Worm (Caenorhabditis elegans) whole organism, midembryonic: ENCODE data around the gene aptf-4.

ENCODE experiments used
- T22C8.4 ChIP-seq: fragments of 200-800 bp; sonication (Bioruptor generic); IDR thresholded peaks from 2 replicates; pipeline ENCODE4 v1.3.6; 2022; ENCODE audit warnings: missing genetic modification characterization, missing compliant biosample characterization
- klf-2 ChIP-seq: fragments of 200-800 bp; sonication (Bioruptor generic); conservative IDR thresholded peaks from 2 replicates; pipeline ENCODE4 v1.3.6; 2022; ENCODE audit warnings: missing genetic modification reagents, missing genetic modification characterization, missing compliant biosample characterization
- med-1 ChIP-seq: sonication (generic microtip); optimal IDR thresholded peaks from 2 replicates; lab custom pipeline; 2017; ENCODE audit warnings: missing genetic modification characterization, mild to moderate bottlenecking, missing compliant biosample characterization, antibody characterized with exemption, missing genetic modification reagents; ENCODE audit not compliant: insufficient read depth
- tab-1 ChIP-seq: fragments of 200-800 bp; sonication (Bioruptor generic); IDR thresholded peaks from 2 replicates; pipeline ENCODE4 v1.3.6; 2022; ENCODE audit warnings: missing genetic modification characterization, missing compliant biosample characterization
- ztf-23 ChIP-seq: fragments of 200-800 bp; sonication (Bioruptor generic); IDR thresholded peaks from 2 replicates; pipeline ENCODE4 v1.3.6; 2022; ENCODE audit warnings: missing genetic modification reagents, missing genetic modification characterization, missing compliant biosample characterization
- ztf-29 ChIP-seq: fragments of 200-800 bp; sonication (Bioruptor generic); IDR thresholded peaks from 2 replicates; pipeline ENCODE4 v1.3.6; 2022; ENCODE audit warnings: missing genetic modification reagents, missing genetic modification characterization, missing compliant biosample characterization

- no peak for TF ChIP-seq ztf-23 (GFP tag; lab: Robert Waterston, UW)
- no peak for TF ChIP-seq klf-2 (GFP tag; lab: Robert Waterston, UW)
- TF ChIP-seq ztf-29 (GFP tag; lab: Robert Waterston, UW), result no peak
- no peak for TF ChIP-seq med-1 (GFP tag; lab: Kevin White, UChicago)
- no peak for TF ChIP-seq T22C8.4 (GFP tag; lab: Robert Waterston, UW)
- no peak for TF ChIP-seq tab-1 (GFP tag; lab: Robert Waterston, UW)
Measured at ce11 chrII:8602337-8602944, 11.7 kb downstream of the aptf-4 start, which contains the start of the genes cpf-1 and rpl-26.
